Worm (Caenorhabditis elegans) whole organism, early embryonic: ENCODE results near the gene vha-20.

Experiments
- ama-1 ChIP-seq: fragments of 150-350 bp; optimal IDR thresholded peaks from 2 replicates; lab custom pipeline; 2014
- ceh-36 ChIP-seq: sonication (generic microtip); optimal IDR thresholded peaks from 2 replicates; lab custom pipeline; 2016; ENCODE audit warnings: missing genetic modification characterization, inconsistent platforms, missing compliant biosample characterization
- hnd-1 ChIP-seq: sonication (generic microtip); optimal IDR thresholded peaks from 2 replicates; lab custom pipeline; 2016; ENCODE audit warnings: missing genetic modification characterization, missing compliant biosample characterization
- tbx-37 ChIP-seq: fragments of 200-800 bp; sonication (Bioruptor generic); conservative IDR thresholded peaks from 2 replicates; pipeline ENCODE4 v1.3.6; 2022; ENCODE audit warnings: missing genetic modification reagents, missing genetic modification characterization, missing compliant biosample characterization
- tra-4 ChIP-seq: sonication (generic microtip); optimal IDR thresholded peaks from 2 replicates; lab custom pipeline; 2017; ENCODE audit warnings: missing genetic modification characterization, missing compliant biosample characterization

ce11 chrX:14131476-14131875 is 32.8 kb downstream of the vha-20 start:
- TF ChIP-seq ama-1 (lab: Kevin White, UChicago) (no peak), tra-4 (no peak), ceh-36 (no peak), hnd-1 (no peak), tbx-37 (GFP tag; lab: Robert Waterston, UW) (no peak)
